Worm (Caenorhabditis elegans) whole organism, midembryonic: Measurements from ENCODE around the gene ZK287.7.

Experiments
- klf-2 ChIP-seq: fragments of 200-800 bp; sonication (Bioruptor generic); conservative IDR thresholded peaks from 2 replicates; pipeline ENCODE4 v1.3.6; 2022; ENCODE audit warnings: missing genetic modification reagents, missing genetic modification characterization, missing compliant biosample characterization
- med-1 ChIP-seq: sonication (generic microtip); optimal IDR thresholded peaks from 2 replicates; lab custom pipeline; 2017; ENCODE audit warnings: missing genetic modification characterization, mild to moderate bottlenecking, missing compliant biosample characterization, antibody characterized with exemption, missing genetic modification reagents; ENCODE audit not compliant: insufficient read depth
- ztf-23 ChIP-seq: fragments of 200-800 bp; sonication (Bioruptor generic); IDR thresholded peaks from 2 replicates; pipeline ENCODE4 v1.3.6; 2022; ENCODE audit warnings: missing genetic modification reagents, missing genetic modification characterization, missing compliant biosample characterization

DNA sequence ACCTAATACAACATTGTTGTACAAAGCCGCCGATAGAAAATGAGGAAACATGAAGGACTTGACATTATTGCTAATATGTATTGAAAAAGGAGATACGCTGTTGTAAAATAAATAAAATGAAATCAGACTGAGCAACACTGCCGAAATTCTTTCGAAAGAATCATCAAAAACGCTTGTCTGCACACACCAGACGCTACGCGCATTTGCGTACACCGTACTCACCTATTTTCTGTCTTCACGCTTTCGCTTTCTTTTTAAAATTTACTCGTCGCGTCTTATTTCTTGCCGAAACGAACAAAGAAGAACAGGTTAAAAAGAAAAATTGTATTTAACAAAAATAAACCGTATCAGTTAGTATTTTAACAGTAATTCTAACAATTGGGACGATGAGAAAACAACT is 2.1 kb upstream of the ZK287.7 start:
- TF ChIP-seq klf-2 (GFP tag; lab: Robert Waterston, UW) (no peak), med-1 (GFP tag; lab: Kevin White, UChicago) (no peak), ztf-23 (0 out of 2 replicates have a peak, but pooled peaks have one; percentile 31)
